Fruit fly (Drosophila melanogaster): ENCODE data around the gene sunn.

- TF ChIP-seq CG12605 (GFP tag; IDR thresholded peaks at IDR 0.05) = peak; percentile 87
- peak; percentile 52 for TF ChIP-seq gl (tag; optimal IDR thresholded peaks at IDR 0.05)
These were observed 20.0 kb upstream of the sunn start, which contains the start of gene CG11658 for dm6 chr3L:11707978-11708632.

Data from whole organism, pupa.